Fruit fly (Drosophila melanogaster): ENCODE data around the gene Jon65Ai.

DNA sequence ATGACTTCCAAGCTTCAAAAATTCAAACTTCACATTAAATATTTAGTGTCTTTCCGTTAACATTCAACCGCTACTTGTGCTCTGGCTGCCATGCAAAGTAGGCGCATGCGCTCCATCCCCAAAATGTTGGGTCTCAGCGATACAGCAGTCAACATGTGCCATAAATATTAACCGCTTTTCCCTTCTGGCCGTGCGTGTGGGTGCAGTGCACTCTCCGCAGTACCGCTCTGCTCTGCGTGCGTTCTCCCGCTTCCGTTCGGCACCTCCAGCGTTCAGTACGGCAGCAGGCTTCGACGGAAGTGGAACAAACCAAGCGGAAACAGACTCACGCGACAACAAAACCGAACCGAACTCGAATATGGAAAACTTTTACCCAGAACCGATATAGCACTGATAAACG, 22.2 kb upstream of the Jon65Ai start, which contains the start of gene ssp6:
- TF ChIP-seq CG8478 (optimal IDR thresholded peaks at IDR 0.05) (no peak), CTCF (optimal IDR thresholded peaks at IDR 0.05) (no peak)

Data from S2 (cell line).